Fruit fly (Drosophila melanogaster) whole organism, embryonic: ENCODE results near the gene Cyp4g15.

ENCODE experiments used
- BEAF-32 ChIP-seq: fragments of 200-800 bp; sonication (Bioruptor generic); optimal IDR thresholded peaks from 3 replicates; lab custom pipeline; 2017; ENCODE audit warnings: missing biosample characterization, missing genetic modification characterization, mild to moderate bottlenecking, moderate library complexity, missing genetic modification reagents
- CG1024 ChIP-seq: fragments of 200-800 bp; sonication (Bioruptor generic); IDR thresholded peaks from 2 replicates; pipeline ENCODE4 v1.3.6; 2022; ENCODE audit warnings: missing biosample characterization, missing genetic modification characterization
- CG10274 ChIP-seq: fragments of 200-800 bp; sonication (Bioruptor generic); optimal IDR thresholded peaks from 3 replicates; lab custom pipeline; 2017; ENCODE audit warnings: missing biosample characterization, mild to moderate bottlenecking, missing genetic modification characterization
- CG10366 ChIP-seq: fragments of 200-800 bp; sonication (Bioruptor generic); IDR thresholded peaks from 2 replicates; pipeline ENCODE4 v1.3.6; 2022; ENCODE audit warnings: missing biosample characterization, missing genetic modification characterization
- CG10462 ChIP-seq: fragments of 200-800 bp; sonication (Bioruptor generic); optimal IDR thresholded peaks from 2 replicates; lab custom pipeline; 2016; ENCODE audit warnings: missing biosample characterization, missing genetic modification characterization
- CG11560 ChIP-seq: fragments of 200-800 bp; sonication (Bioruptor generic); IDR thresholded peaks from 3 replicates; pipeline ENCODE4 v1.3.6; 2022; ENCODE audit warnings: missing biosample characterization, missing genetic modification characterization
- CG12391 ChIP-seq: fragments of 200-800 bp; sonication (Bioruptor generic); optimal IDR thresholded peaks from 3 replicates; lab custom pipeline; 2018; ENCODE audit warnings: missing biosample characterization, mild to moderate bottlenecking, missing genetic modification characterization, moderate library complexity
- CG13894 ChIP-seq: fragments of 200-800 bp; sonication (Bioruptor generic); optimal IDR thresholded peaks from 3 replicates; lab custom pipeline; 2018; ENCODE audit warnings: missing biosample characterization, mild to moderate bottlenecking, missing genetic modification characterization, moderate library complexity
- CG17385 ChIP-seq: fragments of 200-800 bp; sonication (Bioruptor generic); optimal IDR thresholded peaks from 3 replicates; lab custom pipeline; 2018; ENCODE audit warnings: missing biosample characterization, mild to moderate bottlenecking, missing genetic modification characterization
- CG1832 ChIP-seq: fragments of 200-800 bp; sonication (Bioruptor generic); optimal IDR thresholded peaks from 2 replicates; lab custom pipeline; 2017; ENCODE audit warnings: missing biosample characterization, mild to moderate bottlenecking, missing genetic modification characterization, inconsistent platforms
- CG2116 ChIP-seq: fragments of 200-800 bp; sonication (Bioruptor generic); optimal IDR thresholded peaks from 3 replicates; lab custom pipeline; 2018; ENCODE audit warnings: missing biosample characterization, mild to moderate bottlenecking, missing genetic modification characterization
- CG2875 ChIP-seq: fragments of 200-800 bp; sonication (Bioruptor generic); optimal IDR thresholded peaks from 2 replicates; lab custom pipeline; 2017; ENCODE audit warnings: missing biosample characterization, mild to moderate bottlenecking, missing genetic modification characterization, missing genetic modification reagents
- CG31365 ChIP-seq: fragments of 200-800 bp; sonication (Bioruptor generic); optimal IDR thresholded peaks from 2 replicates; lab custom pipeline; 2018; ENCODE audit warnings: missing biosample characterization, mild to moderate bottlenecking, missing genetic modification characterization
- CG34376 ChIP-seq: fragments of 200-800 bp; sonication (Bioruptor generic); optimal IDR thresholded peaks from 2 replicates; lab custom pipeline; 2018; ENCODE audit warnings: missing biosample characterization, mild to moderate bottlenecking, missing genetic modification characterization
- CG4730 ChIP-seq: fragments of 200-800 bp; sonication (Bioruptor generic); IDR thresholded peaks from 2 replicates; pipeline ENCODE4 v1.3.6; 2022; ENCODE audit warnings: missing biosample characterization, missing genetic modification characterization
- CG7963 ChIP-seq: fragments of 200-800 bp; sonication (Bioruptor generic); IDR thresholded peaks from 3 replicates; pipeline ENCODE4 v1.3.6; 2022; ENCODE audit warnings: missing biosample characterization, missing genetic modification characterization; ENCODE audit not compliant: partially characterized antibody
- CG9797 ChIP-seq: fragments of 200-800 bp; sonication (Bioruptor generic); optimal IDR thresholded peaks from 3 replicates; lab custom pipeline; 2018; ENCODE audit warnings: missing biosample characterization, mild to moderate bottlenecking, missing genetic modification characterization
- D19A ChIP-seq: fragments of 200-800 bp; optimal IDR thresholded peaks from 3 replicates; lab custom pipeline; 2019; ENCODE audit warnings: missing biosample characterization, mild to moderate bottlenecking, missing genetic modification characterization, moderate library complexity
- Dfd ChIP-seq, 2 experiments: fragments of >200 bp; optimal IDR thresholded peaks; 2 replicates each; lab custom pipeline; 2017; ENCODE audit warnings: missing biosample characterization in 2 of 2, missing genetic modification characterization in 2 of 2
- Dll ChIP-seq: fragments of 200-800 bp; sonication (Bioruptor generic); IDR thresholded peaks from 4 replicates; pipeline ENCODE4 v1.3.6; 2022; ENCODE audit warnings: missing biosample characterization, missing genetic modification characterization; ENCODE audit not compliant: partially characterized antibody
- ERR ChIP-seq: fragments of 200-800 bp; sonication (Bioruptor generic); optimal IDR thresholded peaks from 2 replicates; lab custom pipeline; 2016; ENCODE audit warnings: missing biosample characterization, missing genetic modification characterization
- Fer3 ChIP-seq: fragments of 200-800 bp; sonication (Bioruptor generic); optimal IDR thresholded peaks from 2 replicates; lab custom pipeline; 2018; ENCODE audit warnings: missing biosample characterization, mild to moderate bottlenecking, missing genetic modification characterization, moderate library complexity
- Gug ChIP-seq: fragments of 200-800 bp; sonication (Bioruptor generic); IDR thresholded peaks from 4 replicates; pipeline ENCODE4 v1.3.6; 2022; ENCODE audit warnings: missing biosample characterization, missing genetic modification characterization
- Hr51 ChIP-seq, 2 experiments: fragments of 200-800 bp; sonication (Bioruptor generic); optimal IDR thresholded peaks; 2 replicates in 1 of 2; 3 replicates in 1 of 2; lab custom pipeline; 2016 to 2018; ENCODE audit warnings: missing biosample characterization in 2 of 2, missing genetic modification characterization in 2 of 2, mild to moderate bottlenecking in 1 of 2, moderate library complexity in 1 of 2
- Hr78 ChIP-seq, 2 experiments: fragments of 200-800 bp in 1 of 2; fragments of >200 bp in 1 of 2; sonication (Bioruptor generic) in 1 of 2; optimal IDR thresholded peaks; 2 replicates each; lab custom pipeline; 2017 to 2019; ENCODE audit warnings: missing biosample characterization in 2 of 2, missing genetic modification characterization in 2 of 2, mild to moderate bottlenecking in 1 of 2, moderate library complexity in 1 of 2
- Myb ChIP-seq: fragments of 200-800 bp; sonication (Bioruptor generic); optimal IDR thresholded peaks from 2 replicates; lab custom pipeline; 2016; ENCODE audit warnings: missing biosample characterization, missing genetic modification characterization
- NfI ChIP-seq: fragments of 200-800 bp; sonication (Bioruptor generic); optimal IDR thresholded peaks from 3 replicates; lab custom pipeline; 2018; ENCODE audit warnings: missing biosample characterization, mild to moderate bottlenecking, missing genetic modification characterization, moderate library complexity
- Rx ChIP-seq: fragments of 200-800 bp; sonication (Bioruptor generic); IDR thresholded peaks from 2 replicates; pipeline ENCODE4 v1.3.6; 2022; ENCODE audit warnings: missing biosample characterization, missing genetic modification characterization
- Xbp1 ChIP-seq: fragments of 200-800 bp; sonication (Bioruptor generic); optimal IDR thresholded peaks from 3 replicates; lab custom pipeline; 2016; ENCODE audit warnings: missing biosample characterization, mild to moderate bottlenecking, missing genetic modification characterization
- amos ChIP-seq: fragments of 200-800 bp; sonication (Bioruptor generic); IDR thresholded peaks from 2 replicates; pipeline ENCODE4 v1.3.6; 2022; ENCODE audit warnings: missing biosample characterization, missing genetic modification characterization; ENCODE audit not compliant: partially characterized antibody
- btn ChIP-seq: fragments of 200-800 bp; sonication (Bioruptor generic); optimal IDR thresholded peaks from 2 replicates; lab custom pipeline; 2016; ENCODE audit warnings: missing biosample characterization, missing genetic modification characterization
- cad ChIP-seq: fragments of >200 bp; optimal IDR thresholded peaks from 2 replicates; lab custom pipeline; 2017; ENCODE audit warnings: missing biosample characterization, missing genetic modification characterization
- caup ChIP-seq: fragments of 200-800 bp; sonication (Bioruptor generic); optimal IDR thresholded peaks from 3 replicates; lab custom pipeline; 2017; ENCODE audit warnings: missing biosample characterization, mild to moderate bottlenecking, missing genetic modification characterization, moderate library complexity; ENCODE audit not compliant: severe bottlenecking
- esg ChIP-seq: fragments of 200-800 bp; sonication (Bioruptor generic); conservative IDR thresholded peaks from 2 replicates; pipeline ENCODE4 v1.3.6; 2022; ENCODE audit warnings: missing biosample characterization, missing genetic modification characterization
- gfzf ChIP-seq: fragments of 200-800 bp; sonication (Bioruptor generic); optimal IDR thresholded peaks from 2 replicates; lab custom pipeline; 2016; ENCODE audit warnings: missing biosample characterization, mild to moderate bottlenecking, missing genetic modification characterization, moderate library complexity
- gro ChIP-seq: fragments of 200-800 bp; sonication (Bioruptor generic); optimal IDR thresholded peaks from 2 replicates; lab custom pipeline; 2016; ENCODE audit warnings: missing biosample characterization, missing genetic modification characterization
- gsb ChIP-seq: fragments of 200-800 bp; sonication (Bioruptor generic); IDR thresholded peaks from 2 replicates; pipeline ENCODE4 v1.3.6; 2022; ENCODE audit warnings: missing biosample characterization, missing genetic modification characterization
- hth ChIP-seq: fragments of >200 bp; optimal IDR thresholded peaks from 2 replicates; lab custom pipeline; 2017; ENCODE audit warnings: inconsistent platforms
- nmo ChIP-seq: fragments of 200-800 bp; sonication (Bioruptor generic); optimal IDR thresholded peaks from 2 replicates; lab custom pipeline; 2018; ENCODE audit warnings: missing biosample characterization, mild to moderate bottlenecking, missing genetic modification characterization, moderate library complexity
- pzg ChIP-seq: fragments of 200-800 bp; sonication (Bioruptor generic); optimal IDR thresholded peaks from 3 replicates; lab custom pipeline; 2018; ENCODE audit warnings: missing biosample characterization, mild to moderate bottlenecking, missing genetic modification characterization, moderate library complexity
- repo ChIP-seq: fragments of 200-800 bp; sonication (Bioruptor generic); optimal IDR thresholded peaks from 2 replicates; lab custom pipeline; 2016; ENCODE audit warnings: missing biosample characterization, missing genetic modification characterization
- scrt ChIP-seq: fragments of 200-800 bp; sonication (Bioruptor generic); optimal IDR thresholded peaks from 2 replicates; lab custom pipeline; 2018; ENCODE audit warnings: missing biosample characterization, mild to moderate bottlenecking, missing genetic modification characterization, moderate library complexity
- seq ChIP-seq: fragments of 200-800 bp; sonication (Bioruptor generic); IDR thresholded peaks from 2 replicates; pipeline ENCODE4 v1.3.6; 2022; ENCODE audit warnings: missing biosample characterization, missing genetic modification characterization
- sna ChIP-seq: fragments of 200-800 bp; sonication (Bioruptor generic); IDR thresholded peaks from 2 replicates; pipeline ENCODE4 v1.3.6; 2022; ENCODE audit warnings: missing biosample characterization, missing genetic modification characterization; ENCODE audit not compliant: partially characterized antibody
- so ChIP-seq: fragments of 200-800 bp; sonication (Bioruptor generic); IDR thresholded peaks from 3 replicates; pipeline ENCODE4 v1.3.6; 2022; ENCODE audit warnings: missing biosample characterization, missing genetic modification characterization
- sob ChIP-seq: fragments of 200-800 bp; sonication (Bioruptor generic); IDR thresholded peaks from 2 replicates; pipeline ENCODE4 v1.3.6; 2022; ENCODE audit warnings: missing biosample characterization, missing genetic modification characterization
- tap ChIP-seq: fragments of 200-800 bp; optimal IDR thresholded peaks from 3 replicates; lab custom pipeline; 2019; ENCODE audit warnings: missing biosample characterization, mild to moderate bottlenecking, missing genetic modification characterization, moderate library complexity
- tna ChIP-seq: fragments of 200-800 bp; sonication (Bioruptor generic); IDR thresholded peaks from 2 replicates; pipeline ENCODE4 v1.3.6; 2022; ENCODE audit warnings: missing biosample characterization, missing genetic modification characterization; ENCODE audit not compliant: partially characterized antibody
- twi ChIP-seq: fragments of 200-800 bp; optimal IDR thresholded peaks from 2 replicates; lab custom pipeline; 2019; ENCODE audit warnings: missing biosample characterization, mild to moderate bottlenecking, missing genetic modification characterization, moderate library complexity
- zf30C ChIP-seq: fragments of 200-800 bp; sonication (Bioruptor generic); optimal IDR thresholded peaks from 3 replicates; lab custom pipeline; 2018; ENCODE audit warnings: missing biosample characterization, mild to moderate bottlenecking, missing genetic modification characterization
- zfh1 ChIP-seq: fragments of 200-800 bp; sonication (Bioruptor generic); IDR thresholded peaks from 3 replicates; pipeline ENCODE4 v1.3.6; 2022; ENCODE audit warnings: missing biosample characterization, missing genetic modification characterization

Gene Cyp4g15

DNA sequence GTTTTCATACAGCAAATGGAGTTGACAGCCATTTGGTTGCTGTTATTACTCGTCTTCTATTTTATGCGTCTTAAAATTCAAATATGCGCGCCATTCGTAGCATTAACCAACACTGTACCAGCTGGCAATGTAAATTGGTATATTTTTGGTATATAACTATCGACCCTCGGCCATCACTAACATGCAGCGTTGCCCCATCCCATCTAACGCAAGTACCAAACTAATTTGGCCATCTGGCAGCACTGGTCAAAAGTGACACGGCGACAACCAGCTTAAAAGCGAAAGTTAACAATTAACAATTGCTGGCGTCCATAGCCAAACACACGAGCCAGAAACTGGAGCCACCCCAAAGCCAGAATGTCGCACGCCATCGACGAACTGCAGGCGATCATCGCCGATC is 6.4 kb downstream of the Cyp4g15 start, which contains the start of gene Uba5 (continued):
- TF ChIP-seq CG2875 (GFP tag; lab: Kevin White, UChicago) (no peak), repo (GFP tag; lab: Kevin White, UChicago) (no peak), CG10274 (GFP tag; lab: Kevin White, UChicago) (no peak), seq (no peak), CG9797 (GFP tag; lab: Kevin White, UChicago) (peak; percentile 55), CG10366 (GFP tag; lab: Robert Waterston, UW) (no peak), CG7963 (GFP tag; lab: Robert Waterston, UW) (no peak), CG1024 (GFP tag; lab: Robert Waterston, UW) (no peak), tap (no peak), Hr78 (GFP tag; optimal IDR thresholded peaks at IDR 0.05; lab: Kevin White, UChicago) (no peak), tna (no peak), CG10462 (GFP tag; lab: Kevin White, UChicago) (no peak), caup (GFP tag; lab: Kevin White, UChicago) (no peak), gfzf (GFP tag; lab: Kevin White, UChicago) (peak; percentile 45), CG11560 (tag; lab: Robert Waterston, UW) (no peak), sob (GFP tag; lab: Robert Waterston, UW) (0 out of 2 replicates have a peak, but pooled peaks have one; percentile 22), gro (GFP tag; lab: Kevin White, UChicago) (peak; percentile 7), CG17385 (no peak), CG13894 (no peak), esg (GFP tag; lab: Robert Waterston, UW) (no peak), Myb (peak; percentile 44), Dll (peak; percentile 50; the same call in 1 of the 4 replicates), BEAF-32 (GFP tag; lab: Kevin White, UChicago) (peak; percentile 52), hth (lab: Kevin White, UChicago) (no peak), Xbp1 (GFP tag; lab: Kevin White, UChicago) (no peak), CG4730 (GFP tag; lab: Robert Waterston, UW) (no peak), cad (GFP tag; lab: Kevin White, UChicago) (no peak), D19A (tag; lab: Kevin White, UChicago) (no peak), gsb (GFP tag; lab: Robert Waterston, UW) (no peak), Fer3 (no peak), ERR (GFP tag; lab: Kevin White, UChicago) (no peak), scrt (GFP tag; lab: Kevin White, UChicago) (no peak), amos (GFP tag; lab: Robert Waterston, UW) (peak; percentile 53; the same call in 1 of the 2 replicates), Gug (GFP tag; lab: Robert Waterston, UW) (no peak), Dfd (GFP tag; optimal IDR thresholded peaks at IDR 0.05; lab: Kevin White, UChicago) (no peak), Rx (GFP tag; lab: Robert Waterston, UW) (no peak), NfI (GFP tag; lab: Kevin White, UChicago) (no peak), zfh1 (GFP tag; lab: Robert Waterston, UW) (no peak), pzg (GFP tag; lab: Kevin White, UChicago) (peak; percentile 90), twi (tag; lab: Kevin White, UChicago) (no peak), CG1832 (GFP tag; lab: Kevin White, UChicago) (no peak), Hr51 (GFP tag; optimal IDR thresholded peaks at IDR 0.05; lab: Kevin White, UChicago) (no peak), so (GFP tag; lab: Robert Waterston, UW) (no peak), btn (GFP tag; lab: Kevin White, UChicago) (no peak), CG31365 (no peak), nmo (GFP tag; lab: Kevin White, UChicago) (peak; percentile 9), CG12391 (tag; lab: Kevin White, UChicago) (no peak), sna (no peak), CG2116 (GFP tag; lab: Kevin White, UChicago) (peak; percentile 14), zf30C (GFP tag; lab: Kevin White, UChicago) (no peak), CG34376 (GFP tag; lab: Kevin White, UChicago) (no peak)
